Fruit fly (Drosophila melanogaster) whole organism, prepupa: ENCODE measurements around the gene pod1.

ENCODE experiments used
- CG10631 ChIP-seq: fragments of 200-800 bp; sonication (Bioruptor generic); optimal IDR thresholded peaks from 2 replicates; lab custom pipeline; 2016; ENCODE audit warnings: missing biosample characterization, missing genetic modification characterization
- CG11294 ChIP-seq: fragments of 200-800 bp; sonication (Bioruptor generic); IDR thresholded peaks from 2 replicates; pipeline ENCODE4 v1.3.6; 2022; ENCODE audit warnings: missing biosample characterization, missing genetic modification characterization
- CG11762 ChIP-seq: fragments of 200-800 bp; sonication (Bioruptor generic); optimal IDR thresholded peaks from 3 replicates; lab custom pipeline; 2016; ENCODE audit warnings: missing biosample characterization, missing genetic modification characterization; ENCODE audit not compliant: insufficient read depth
- CG11902 ChIP-seq: fragments of 200-800 bp; sonication (Bioruptor generic); optimal IDR thresholded peaks from 3 replicates; lab custom pipeline; 2016; ENCODE audit warnings: missing biosample characterization, missing genetic modification characterization
- CG15336 ChIP-seq: fragments of 200-800 bp; sonication (Bioruptor generic); IDR thresholded peaks from 2 replicates; pipeline ENCODE4 v1.3.6; 2022; ENCODE audit warnings: missing biosample characterization, missing genetic modification characterization
- CG1621 ChIP-seq: fragments of 200-800 bp; sonication (Bioruptor generic); optimal IDR thresholded peaks from 3 replicates; lab custom pipeline; 2018; ENCODE audit warnings: missing biosample characterization, mild to moderate bottlenecking, missing genetic modification characterization
- CG16779 ChIP-seq: fragments of 200-800 bp; sonication (Bioruptor generic); optimal IDR thresholded peaks from 3 replicates; lab custom pipeline; 2017; ENCODE audit warnings: missing biosample characterization, mild to moderate bottlenecking, missing genetic modification characterization
- CG3032 ChIP-seq: fragments of 200-800 bp; optimal IDR thresholded peaks from 2 replicates; lab custom pipeline; 2019; ENCODE audit warnings: missing biosample characterization, mild to moderate bottlenecking, missing genetic modification characterization, moderate library complexity
- CG31627 ChIP-seq: fragments of 200-800 bp; sonication (Bioruptor generic); optimal IDR thresholded peaks from 3 replicates; lab custom pipeline; 2016; ENCODE audit warnings: missing biosample characterization, missing genetic modification characterization
- CG32006 ChIP-seq: fragments of 200-800 bp; sonication (Bioruptor generic); optimal IDR thresholded peaks from 3 replicates; lab custom pipeline; 2017; ENCODE audit warnings: missing biosample characterization, mild to moderate bottlenecking, missing genetic modification characterization
- CG34406 ChIP-seq: fragments of 200-800 bp; sonication (Bioruptor generic); optimal IDR thresholded peaks from 3 replicates; lab custom pipeline; 2016; ENCODE audit warnings: missing biosample characterization, missing genetic modification characterization
- CG3919 ChIP-seq: fragments of 200-800 bp; sonication (Bioruptor generic); optimal IDR thresholded peaks from 3 replicates; lab custom pipeline; 2016; ENCODE audit warnings: missing biosample characterization, missing genetic modification characterization
- CG4318 ChIP-seq: fragments of 200-800 bp; sonication (Bioruptor generic); optimal IDR thresholded peaks from 3 replicates; lab custom pipeline; 2017; ENCODE audit warnings: missing biosample characterization, mild to moderate bottlenecking, missing genetic modification characterization
- CG6163 ChIP-seq: fragments of 200-800 bp; sonication (Bioruptor generic); IDR thresholded peaks from 3 replicates; pipeline ENCODE4 v1.3.6; 2022; ENCODE audit warnings: missing biosample characterization, missing genetic modification characterization
- CG6276 ChIP-seq: fragments of 200-800 bp; sonication (Bioruptor generic); optimal IDR thresholded peaks from 2 replicates; lab custom pipeline; 2017; ENCODE audit warnings: missing biosample characterization, mild to moderate bottlenecking, missing genetic modification characterization
- CG6792 ChIP-seq: fragments of 200-800 bp; sonication (Bioruptor generic); optimal IDR thresholded peaks from 3 replicates; lab custom pipeline; 2016; ENCODE audit warnings: missing biosample characterization, missing genetic modification characterization
- CG6808 ChIP-seq: fragments of 200-800 bp; sonication (Bioruptor generic); optimal IDR thresholded peaks from 3 replicates; lab custom pipeline; 2017; ENCODE audit warnings: missing biosample characterization, missing genetic modification characterization, mild to moderate bottlenecking, moderate library complexity, missing genetic modification reagents
- CG6854 ChIP-seq: fragments of 200-800 bp; sonication (Bioruptor generic); optimal IDR thresholded peaks from 2 replicates; lab custom pipeline; 2017; ENCODE audit warnings: missing biosample characterization, mild to moderate bottlenecking, missing genetic modification characterization
- CG7368 ChIP-seq: fragments of 200-800 bp; sonication (Bioruptor generic); optimal IDR thresholded peaks from 3 replicates; lab custom pipeline; 2016; ENCODE audit warnings: missing biosample characterization, missing genetic modification characterization
- CG8319 ChIP-seq: fragments of 200-800 bp; sonication (Bioruptor generic); optimal IDR thresholded peaks from 3 replicates; lab custom pipeline; 2016; ENCODE audit warnings: missing biosample characterization, missing genetic modification characterization
- CG9139 ChIP-seq: fragments of 200-800 bp; sonication (Bioruptor generic); optimal IDR thresholded peaks from 3 replicates; lab custom pipeline; 2017; ENCODE audit warnings: missing biosample characterization, mild to moderate bottlenecking, missing genetic modification characterization
- Eip75B ChIP-seq: fragments of 200-800 bp; sonication (Bioruptor generic); optimal IDR thresholded peaks from 3 replicates; lab custom pipeline; 2016; ENCODE audit warnings: missing biosample characterization, missing genetic modification characterization
- Eip93F ChIP-seq: fragments of 200-800 bp; sonication (Bioruptor generic); optimal IDR thresholded peaks from 2 replicates; lab custom pipeline; 2016; ENCODE audit warnings: missing biosample characterization, mild to moderate bottlenecking, missing genetic modification characterization
- Ets21C ChIP-seq: fragments of 200-800 bp; sonication (Bioruptor generic); optimal IDR thresholded peaks from 3 replicates; lab custom pipeline; 2016; ENCODE audit warnings: missing biosample characterization, missing genetic modification characterization
- Ets96B ChIP-seq: fragments of 200-800 bp; optimal IDR thresholded peaks from 2 replicates; lab custom pipeline; 2019; ENCODE audit warnings: missing biosample characterization, mild to moderate bottlenecking, missing genetic modification characterization, moderate library complexity
- Gug ChIP-seq: fragments of 200-800 bp; sonication (Bioruptor generic); IDR thresholded peaks from 2 replicates; pipeline ENCODE4 v1.3.6; 2022; ENCODE audit warnings: missing biosample characterization, missing genetic modification characterization
- Hr38 ChIP-seq: sonication (Bioruptor generic); optimal IDR thresholded peaks from 2 replicates; lab custom pipeline; 2016; ENCODE audit warnings: missing biosample characterization, missing genetic modification characterization
- Hr39 ChIP-seq: fragments of 200-800 bp; sonication (Bioruptor generic); optimal IDR thresholded peaks from 2 replicates; lab custom pipeline; 2016; ENCODE audit warnings: missing biosample characterization, missing genetic modification characterization
- Hr4 ChIP-seq: fragments of 200-800 bp; sonication (Bioruptor generic); optimal IDR thresholded peaks from 3 replicates; lab custom pipeline; 2016; ENCODE audit warnings: missing biosample characterization, missing genetic modification characterization
- Lpt ChIP-seq: fragments of 200-800 bp; sonication (Bioruptor generic); optimal IDR thresholded peaks from 3 replicates; lab custom pipeline; 2016; ENCODE audit warnings: missing biosample characterization, missing genetic modification characterization
- Met ChIP-seq: fragments of 200-800 bp; sonication (Bioruptor generic); optimal IDR thresholded peaks from 3 replicates; lab custom pipeline; 2016; ENCODE audit warnings: missing biosample characterization, missing genetic modification characterization
- OdsH ChIP-seq: fragments of 200-800 bp; sonication (Bioruptor generic); optimal IDR thresholded peaks from 3 replicates; lab custom pipeline; 2016; ENCODE audit warnings: missing biosample characterization, missing genetic modification characterization
- Smox ChIP-seq: fragments of 200-800 bp; sonication (Bioruptor generic); optimal IDR thresholded peaks from 3 replicates; lab custom pipeline; 2016; ENCODE audit warnings: missing biosample characterization, missing genetic modification characterization
- Sox14 ChIP-seq: fragments of 200-800 bp; sonication (Bioruptor generic); optimal IDR thresholded peaks from 3 replicates; lab custom pipeline; 2016; ENCODE audit warnings: missing biosample characterization, missing genetic modification characterization
- Sox15 ChIP-seq: fragments of 200-800 bp; sonication (Bioruptor generic); optimal IDR thresholded peaks from 3 replicates; lab custom pipeline; 2016; ENCODE audit warnings: missing biosample characterization, missing genetic modification characterization
- achi ChIP-seq: fragments of 200-800 bp; sonication (Bioruptor generic); optimal IDR thresholded peaks from 3 replicates; lab custom pipeline; 2016; ENCODE audit warnings: missing biosample characterization, missing genetic modification characterization
- acj6 ChIP-seq: fragments of 200-800 bp; sonication (Bioruptor generic); optimal IDR thresholded peaks from 3 replicates; lab custom pipeline; 2016; ENCODE audit warnings: missing biosample characterization, missing genetic modification characterization
- cyc ChIP-seq: fragments of 200-800 bp; sonication (Bioruptor generic); optimal IDR thresholded peaks from 3 replicates; lab custom pipeline; 2016; ENCODE audit warnings: missing biosample characterization, missing genetic modification characterization
- dac ChIP-seq: fragments of 200-800 bp; sonication (Bioruptor generic); optimal IDR thresholded peaks from 2 replicates; lab custom pipeline; 2017; ENCODE audit warnings: missing biosample characterization, mild to moderate bottlenecking, missing genetic modification characterization
- dsx ChIP-seq: fragments of 200-800 bp; optimal IDR thresholded peaks from 3 replicates; lab custom pipeline; 2019; ENCODE audit warnings: missing biosample characterization, mild to moderate bottlenecking, missing genetic modification characterization, moderate library complexity; ENCODE audit not compliant: poor library complexity, severe bottlenecking
- eg ChIP-seq: fragments of 200-800 bp; sonication (Bioruptor generic); IDR thresholded peaks from 3 replicates; pipeline ENCODE4 v1.3.6; 2022; ENCODE audit warnings: missing biosample characterization, missing genetic modification characterization
- fd85E ChIP-seq: fragments of 200-800 bp; sonication (Bioruptor generic); optimal IDR thresholded peaks from 3 replicates; lab custom pipeline; 2016; ENCODE audit warnings: missing biosample characterization, missing genetic modification characterization
- fkh ChIP-seq: fragments of 200-800 bp; sonication (Bioruptor generic); optimal IDR thresholded peaks from 3 replicates; lab custom pipeline; 2017; ENCODE audit warnings: missing biosample characterization, mild to moderate bottlenecking, missing genetic modification characterization, moderate library complexity
- spab ChIP-seq: fragments of 200-800 bp; sonication (Bioruptor generic); optimal IDR thresholded peaks from 2 replicates; lab custom pipeline; 2017; ENCODE audit warnings: missing biosample characterization, mild to moderate bottlenecking, missing genetic modification characterization, missing genetic modification reagents
- ss ChIP-seq, 2 experiments: fragments of 200-800 bp; sonication (Bioruptor generic); optimal IDR thresholded peaks; 2 replicates in 1 of 2; 3 replicates in 1 of 2; lab custom pipeline; 2017 to 2018; ENCODE audit warnings: mild to moderate bottlenecking in 2 of 2, missing biosample characterization in 2 of 2, missing genetic modification characterization in 2 of 2, moderate library complexity in 1 of 2
- topi ChIP-seq: fragments of 200-800 bp; sonication (Bioruptor generic); optimal IDR thresholded peaks from 3 replicates; lab custom pipeline; 2016; ENCODE audit warnings: missing biosample characterization, missing genetic modification characterization
- vri ChIP-seq: fragments of 200-800 bp; sonication (Bioruptor generic); optimal IDR thresholded peaks from 3 replicates; lab custom pipeline; 2016; ENCODE audit warnings: missing biosample characterization, mild to moderate bottlenecking, missing genetic modification characterization

pod1 gene

dm6 chrX:6854563-6854962, 51.1 kb downstream of the pod1 start (continued):
- TF ChIP-seq Eip75B (GFP tag; lab: Kevin White, UChicago) (peak; percentile 74), cyc (GFP tag; lab: Kevin White, UChicago) (peak; percentile 55), topi (GFP tag; lab: Kevin White, UChicago) (peak; percentile 68), achi (GFP tag; lab: Kevin White, UChicago) (peak; percentile 78), Hr4 (peak; percentile 88), CG34406 (peak; percentile 62), CG15336 (GFP tag; lab: Robert Waterston, UW) (peak; percentile 93), eg (GFP tag; lab: Robert Waterston, UW) (peak; percentile 92), dsx (peak; percentile 56), acj6 (GFP tag; lab: Kevin White, UChicago) (peak; percentile 74), Ets96B (tag; lab: Kevin White, UChicago) (peak; percentile 71), CG11902 (GFP tag; lab: Kevin White, UChicago) (peak; percentile 19), CG7368 (GFP tag; lab: Kevin White, UChicago) (peak; percentile 50), vri (GFP tag; lab: Kevin White, UChicago) (peak; percentile 57), fkh (peak; percentile 32), CG6854 (GFP tag; lab: Kevin White, UChicago) (no peak), OdsH (GFP tag; lab: Kevin White, UChicago) (peak; percentile 79), CG3032 (tag; lab: Kevin White, UChicago) (peak; percentile 59)

- TF ChIP-seq Gug (peak; percentile 49), CG6808 (GFP tag; lab: Kevin White, UChicago) (peak; percentile 69), CG16779 (peak; percentile 78), Hr38 (GFP tag; lab: Kevin White, UChicago) (no peak), spab (peak; percentile 66), CG11294 (GFP tag; lab: Robert Waterston, UW) (peak; percentile 37; the same call in 1 of the 2 replicates), Lpt (GFP tag; lab: Kevin White, UChicago) (peak; percentile 76), Eip75B (GFP tag; lab: Kevin White, UChicago) (peak; percentile 92), dac (GFP tag; lab: Kevin White, UChicago) (peak; percentile 86), Eip93F (GFP tag; lab: Kevin White, UChicago) (peak; percentile 85), CG15336 (GFP tag; lab: Robert Waterston, UW) (peak; percentile 88), CG9139 (GFP tag; lab: Kevin White, UChicago) (peak; percentile 50), CG32006 (GFP tag; lab: Kevin White, UChicago) (peak; percentile 96), CG6792 (GFP tag; lab: Kevin White, UChicago) (peak; percentile 90), Ets21C (GFP tag; lab: Kevin White, UChicago) (peak; percentile 91), CG11762 (GFP tag; lab: Kevin White, UChicago) (peak; percentile 48), CG6276 (GFP tag; lab: Kevin White, UChicago) (peak; percentile 72), CG31627 (peak; percentile 92), CG7368 (GFP tag; lab: Kevin White, UChicago) (peak; percentile 41), CG4318 (GFP tag; lab: Kevin White, UChicago) (peak; percentile 90), Hr39 (peak; percentile 91), achi (GFP tag; lab: Kevin White, UChicago) (peak; percentile 87), fd85E (GFP tag; lab: Kevin White, UChicago) (no peak), Sox14 (GFP tag; lab: Kevin White, UChicago) (peak; percentile 94), CG3919 (peak; percentile 74), CG6854 (GFP tag; lab: Kevin White, UChicago) (no peak), ss (GFP tag; optimal IDR thresholded peaks at IDR 0.05; lab: Kevin White, UChicago) (peak; percentile 81 to 92), Sox15 (peak; percentile 90), CG8319 (GFP tag; lab: Kevin White, UChicago) (peak; percentile 63), CG34406 (peak; percentile 92), Met (GFP tag; lab: Kevin White, UChicago) (peak; percentile 92), CG6163 (GFP tag; lab: Robert Waterston, UW) (peak; percentile 77; the same call in 2 of the 3 replicates), Smox (GFP tag; lab: Kevin White, UChicago) (peak; percentile 92), CG10631 (GFP tag; lab: Kevin White, UChicago) (peak; percentile 88), CG1621 (tag; lab: Kevin White, UChicago) (peak; percentile 73), topi (GFP tag; lab: Kevin White, UChicago) (peak; percentile 86)
These were observed 52.1 kb downstream of the pod1 start for dm6 chrX:6855366-6856200.
